Worm (Caenorhabditis elegans) whole organism, L2 larva: Measurements from ENCODE around the gene C06G3.3.

Experiments
- C34F6.9 ChIP-seq: fragments of 150-350 bp; optimal IDR thresholded peaks from 2 replicates; lab custom pipeline; 2014; ENCODE audit warnings: missing biosample characterization, missing genetic modification characterization
- F13H6.1 ChIP-seq: sonication (generic microtip); optimal IDR thresholded peaks from 2 replicates; lab custom pipeline; 2016; ENCODE audit warnings: missing genetic modification characterization, missing compliant biosample characterization
- Y55F3AM.14 ChIP-seq: fragments of 200-800 bp; sonication (Bioruptor generic); optimal IDR thresholded peaks from 2 replicates; lab custom pipeline; 2018; ENCODE audit warnings: mild to moderate bottlenecking, missing genetic modification characterization, missing compliant biosample characterization
- alr-1 ChIP-seq: fragments of 150-350 bp; optimal IDR thresholded peaks from 2 replicates; lab custom pipeline; 2014; ENCODE audit warnings: missing biosample characterization, missing genetic modification characterization
- aly-2 ChIP-seq: fragments of 150-350 bp; optimal IDR thresholded peaks from 2 replicates; lab custom pipeline; 2014; ENCODE audit warnings: missing biosample characterization, missing genetic modification characterization
- ama-1 ChIP-seq: fragments of 150-350 bp; optimal IDR thresholded peaks from 2 replicates; lab custom pipeline; 2018; ENCODE audit warnings: inconsistent platforms
- ceh-16 ChIP-seq: fragments of 150-350 bp; optimal IDR thresholded peaks from 2 replicates; lab custom pipeline; 2014; ENCODE audit warnings: missing biosample characterization, missing genetic modification characterization
- crh-2 ChIP-seq: sonication (generic microtip); optimal IDR thresholded peaks from 2 replicates; lab custom pipeline; 2017; ENCODE audit warnings: missing biosample characterization, missing genetic modification characterization
- dmd-4 ChIP-seq: sonication (generic microtip); optimal IDR thresholded peaks from 2 replicates; lab custom pipeline; 2017; ENCODE audit warnings: missing biosample characterization, missing genetic modification characterization
- egl-27 ChIP-seq: sonication (generic microtip); optimal IDR thresholded peaks from 3 replicates; lab custom pipeline; 2017; ENCODE audit warnings: missing biosample characterization, missing genetic modification reagents, missing genetic modification characterization
- elt-1 ChIP-seq: fragments of 150-350 bp; optimal IDR thresholded peaks from 2 replicates; lab custom pipeline; 2014; ENCODE audit warnings: missing biosample characterization, missing genetic modification characterization
- elt-3 ChIP-seq: sonication (generic microtip); optimal IDR thresholded peaks from 2 replicates; lab custom pipeline; 2017; ENCODE audit warnings: missing biosample characterization, missing genetic modification characterization
- fos-1 ChIP-seq: fragments of 150-350 bp; optimal IDR thresholded peaks from 2 replicates; lab custom pipeline; 2014; ENCODE audit warnings: missing biosample characterization, missing genetic modification characterization
- gmeb-1 ChIP-seq: fragments of 150-350 bp; optimal IDR thresholded peaks from 2 replicates; lab custom pipeline; 2014; ENCODE audit warnings: missing biosample characterization, missing genetic modification characterization
- lin-11 ChIP-seq: fragments of 150-350 bp; sonication (generic microtip); optimal IDR thresholded peaks from 2 replicates; lab custom pipeline; 2014; ENCODE audit warnings: missing biosample characterization, missing genetic modification characterization, inconsistent platforms, mixed read lengths
- lsy-2 ChIP-seq, 2 experiments: fragments of 150-350 bp in 1 of 2; sonication (generic microtip) in 1 of 2; optimal IDR thresholded peaks; 2 replicates each; lab custom pipeline; 2014 to 2017; ENCODE audit warnings: missing biosample characterization in 2 of 2, missing genetic modification characterization in 2 of 2
- mab-5 ChIP-seq: fragments of 150-350 bp; optimal IDR thresholded peaks from 2 replicates; lab custom pipeline; 2014; ENCODE audit warnings: missing biosample characterization, missing genetic modification characterization
- mbf-1 ChIP-seq: sonication (generic microtip); optimal IDR thresholded peaks from 2 replicates; lab custom pipeline; 2017; ENCODE audit warnings: missing biosample characterization, missing genetic modification characterization
- mdl-1 ChIP-seq, 2 experiments: fragments of 150-350 bp in 1 of 2; sonication (generic microtip) in 1 of 2; optimal IDR thresholded peaks; 2 replicates each; lab custom pipeline; 2017; ENCODE audit warnings: missing biosample characterization in 2 of 2, missing genetic modification characterization in 2 of 2
- nhr-11 ChIP-seq: fragments of 150-350 bp; optimal IDR thresholded peaks from 2 replicates; lab custom pipeline; 2014; ENCODE audit warnings: missing biosample characterization, missing genetic modification characterization
- nhr-129 ChIP-seq: fragments of 150-350 bp; optimal IDR thresholded peaks from 2 replicates; lab custom pipeline; 2014; ENCODE audit warnings: missing biosample characterization, missing genetic modification characterization
- nhr-25 ChIP-seq: fragments of 150-350 bp; sonication (generic microtip); optimal IDR thresholded peaks from 3 replicates; lab custom pipeline; 2014; ENCODE audit warnings: missing biosample characterization, missing genetic modification characterization
- nhr-6 ChIP-seq: fragments of 150-350 bp; optimal IDR thresholded peaks from 2 replicates; lab custom pipeline; 2014; ENCODE audit warnings: missing biosample characterization, missing genetic modification characterization
- nhr-77 ChIP-seq: fragments of 150-350 bp; optimal IDR thresholded peaks from 2 replicates; lab custom pipeline; 2014; ENCODE audit warnings: missing biosample characterization, missing genetic modification characterization
- peb-1 ChIP-seq: fragments of 150-350 bp; optimal IDR thresholded peaks from 2 replicates; lab custom pipeline; 2014; ENCODE audit warnings: missing biosample characterization, missing genetic modification characterization
- sem-4 ChIP-seq: fragments of 150-350 bp; optimal IDR thresholded peaks from 2 replicates; lab custom pipeline; 2014; ENCODE audit warnings: missing biosample characterization, missing genetic modification reagents, missing genetic modification characterization
- sma-3 ChIP-seq: sonication (generic microtip); optimal IDR thresholded peaks from 2 replicates; lab custom pipeline; 2016; ENCODE audit warnings: missing genetic modification reagents, missing genetic modification characterization, missing compliant biosample characterization
- sma-9 ChIP-seq, 2 experiments: fragments of 150-350 bp in 1 of 2; sonication (generic microtip) in 1 of 2; optimal IDR thresholded peaks; 2 replicates each; lab custom pipeline; 2014 to 2016; ENCODE audit warnings: missing genetic modification characterization in 2 of 2, mild to moderate bottlenecking in 1 of 2, missing biosample characterization in 1 of 2, missing compliant biosample characterization in 1 of 2, missing genetic modification reagents in 1 of 2, moderate library complexity in 1 of 2
- zag-1 ChIP-seq: fragments of 150-350 bp; optimal IDR thresholded peaks from 2 replicates; lab custom pipeline; 2014; ENCODE audit warnings: missing biosample characterization, missing genetic modification characterization

Gene C06G3.3

DNA sequence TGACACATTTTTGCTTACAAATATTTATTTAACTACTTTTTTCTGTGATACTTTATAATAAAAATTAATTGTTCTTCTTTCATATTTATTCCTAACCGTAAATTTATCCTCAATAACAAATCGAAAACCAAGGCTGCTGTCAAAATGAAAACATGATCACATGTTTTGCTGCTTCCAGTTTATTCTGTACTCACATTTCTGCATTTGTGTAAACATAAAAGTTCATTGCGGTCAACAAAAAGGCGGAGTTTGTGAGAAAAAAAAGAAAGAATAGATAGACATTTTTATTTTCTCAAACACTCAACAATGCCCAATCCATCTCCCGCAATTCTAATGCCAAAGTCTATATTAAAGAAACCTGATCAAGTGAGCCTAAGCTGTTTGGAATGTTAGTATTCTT is at the start of gene C06G3.3:
Gene C06G3.3 (plus strand): TSS at position 301 of the 400 bp plus-strand sequence.
- TF ChIP-seq elt-3 (tag; lab: Kevin White, UChicago) (no peak), mdl-1 (tag; optimal IDR thresholded peaks at IDR 0.05; lab: Kevin White, UChicago) (no peak), nhr-25 (tag; lab: Kevin White, UChicago) (no peak), egl-27 (tag; lab: Kevin White, UChicago) (no peak), nhr-129 (peak; percentile 3)
- TF ChIP-seq, all 48 proteins: peak for 1

DNA sequence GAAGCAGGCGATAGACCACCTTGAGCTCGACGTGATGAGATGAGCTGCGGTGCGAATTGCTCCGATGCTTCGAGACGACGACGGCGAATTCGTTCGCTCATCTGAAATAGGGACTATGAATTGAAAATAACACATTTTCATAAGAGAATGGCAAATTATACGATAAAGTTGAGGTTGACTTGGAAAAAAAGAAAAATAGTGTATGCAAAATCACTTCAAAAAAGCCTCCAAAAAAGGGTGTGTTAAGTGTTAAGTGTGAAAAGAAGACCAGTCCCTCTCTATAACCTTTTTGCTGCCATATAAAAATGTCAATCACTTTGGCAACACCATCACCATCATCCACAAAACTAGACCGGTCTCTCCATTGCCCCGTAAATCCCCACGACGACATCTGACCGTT is 49.1 kb upstream of the C06G3.3 start, which contains the start of gene prkl-1:
Gene prkl-1 (minus strand): TSS at position 101 of the 400 bp plus-strand sequence.
- TF ChIP-seq sma-3 (GFP tag; lab: Kevin White, UChicago) (no peak), nhr-77 (tag; lab: Kevin White, UChicago) (no peak), F13H6.1 (tag; lab: Kevin White, UChicago) (no peak)
- TF ChIP-seq, all 48 proteins: peak for 0

DNA sequence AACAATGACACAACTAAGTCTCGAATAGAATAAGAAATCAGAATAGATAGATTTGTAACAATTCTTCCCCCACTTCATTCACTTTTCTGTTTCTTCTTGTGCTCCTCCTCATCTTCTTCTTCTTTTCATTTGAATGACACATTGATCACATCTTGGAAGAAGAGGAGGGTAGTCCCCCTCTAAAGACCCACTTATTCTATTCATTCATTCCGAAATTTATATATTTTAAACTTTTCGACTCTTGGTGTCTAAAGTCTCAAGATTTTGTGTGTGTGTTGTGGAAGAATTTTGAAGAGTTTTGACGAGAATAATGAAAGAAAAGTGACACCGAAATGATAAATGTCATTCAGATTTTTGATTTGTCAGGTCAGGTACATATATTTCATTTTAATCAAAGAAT is 44.9 kb upstream of the C06G3.3 start:
- TF ChIP-seq sma-3 (GFP tag; lab: Kevin White, UChicago) (no peak), peb-1 (tag; lab: Kevin White, UChicago) (no peak), mdl-1 (tag; optimal IDR thresholded peaks at IDR 0.05; lab: Kevin White, UChicago) (no peak), F13H6.1 (tag; lab: Kevin White, UChicago) (no peak), egl-27 (tag; lab: Kevin White, UChicago) (no peak), alr-1 (tag; lab: Kevin White, UChicago) (no peak), nhr-11 (no peak)

DNA sequence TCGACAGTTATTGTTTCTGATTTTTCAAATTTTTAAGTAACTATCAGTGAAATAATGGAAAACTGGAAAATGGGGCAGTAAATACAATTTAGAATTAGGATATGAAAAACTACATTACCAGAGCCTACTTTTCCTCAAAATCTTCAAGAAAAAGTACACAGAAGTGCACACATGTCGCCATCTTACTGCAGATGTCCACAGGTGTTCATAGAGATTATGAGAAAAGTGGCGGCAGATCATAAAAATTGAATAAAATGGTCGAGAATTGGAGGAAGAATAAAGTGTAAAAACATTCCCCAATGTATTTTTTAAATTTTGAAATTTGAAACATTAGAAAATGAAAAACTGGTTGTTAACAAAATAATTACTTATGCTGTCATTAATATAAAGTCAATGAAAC is 38.0 kb upstream of the C06G3.3 start:
- no peak for TF ChIP-seq sma-9 (GFP tag; optimal IDR thresholded peaks at IDR 0.05; lab: Kevin White, UChicago)
- no peak for TF ChIP-seq sma-9 (tag; optimal IDR thresholded peaks at IDR 0.05; lab: Kevin White, UChicago)
- TF ChIP-seq fos-1 (tag; lab: Kevin White, UChicago), result no peak
- no peak for TF ChIP-seq dmd-4 (tag; lab: Kevin White, UChicago)
- TF ChIP-seq egl-27 (tag; lab: Kevin White, UChicago), result no peak
- TF ChIP-seq crh-2 (tag; lab: Kevin White, UChicago), result no peak
- TF ChIP-seq lsy-2 (tag; optimal IDR thresholded peaks at IDR 0.05; lab: Kevin White, UChicago), result no peak
- no peak for TF ChIP-seq mab-5 (tag; lab: Kevin White, UChicago)
- no peak for TF ChIP-seq alr-1 (tag; lab: Kevin White, UChicago)
- TF ChIP-seq nhr-129, result no peak
- no peak for TF ChIP-seq nhr-77 (tag; lab: Kevin White, UChicago)
- TF ChIP-seq elt-3 (tag; lab: Kevin White, UChicago), result no peak
- TF ChIP-seq zag-1, result no peak
- no peak for TF ChIP-seq peb-1 (tag; lab: Kevin White, UChicago)
- TF ChIP-seq Y55F3AM.14 (GFP tag; lab: Kevin White, UChicago), result no peak
- no peak for TF ChIP-seq nhr-6
- TF ChIP-seq aly-2 (tag; lab: Kevin White, UChicago), result no peak
- TF ChIP-seq ama-1 (lab: Kevin White, UChicago), result no peak

DNA sequence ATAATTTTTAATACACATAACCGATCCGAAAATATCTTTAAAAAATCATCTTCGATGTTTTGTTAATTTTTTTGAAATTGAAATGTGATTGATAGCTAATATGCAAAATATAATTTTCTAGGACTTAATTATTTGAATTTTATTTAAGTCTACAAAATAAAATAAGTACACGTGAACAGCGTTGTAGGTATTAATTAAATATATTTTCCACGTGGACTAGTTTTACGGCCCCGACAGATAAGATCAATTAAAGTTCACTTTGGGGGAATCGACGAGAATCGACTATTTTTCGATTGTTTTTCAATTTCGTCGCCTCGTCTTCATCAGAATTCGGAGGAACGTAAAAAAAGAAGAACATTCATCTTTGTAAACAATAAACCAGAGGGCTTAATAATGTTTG is 36.7 kb upstream of the C06G3.3 start, which contains the start of gene C25A8.5:
Gene C25A8.5 (plus strand): TSS at position 301 of the 400 bp plus-strand sequence.
- no peak for TF ChIP-seq alr-1 (tag; lab: Kevin White, UChicago)
- TF ChIP-seq sma-3 (GFP tag; lab: Kevin White, UChicago), result no peak
- TF ChIP-seq zag-1, result no peak
- TF ChIP-seq ama-1 (lab: Kevin White, UChicago), result no peak
- no peak for TF ChIP-seq egl-27 (tag; lab: Kevin White, UChicago)
- no peak for TF ChIP-seq C34F6.9 (tag; lab: Kevin White, UChicago)
- no peak for TF ChIP-seq nhr-11
- TF ChIP-seq mbf-1 (tag; lab: Kevin White, UChicago), result no peak
- TF ChIP-seq sem-4 (tag; lab: Kevin White, UChicago), result no peak
- TF ChIP-seq, all 48 proteins: peak for 0

DNA sequence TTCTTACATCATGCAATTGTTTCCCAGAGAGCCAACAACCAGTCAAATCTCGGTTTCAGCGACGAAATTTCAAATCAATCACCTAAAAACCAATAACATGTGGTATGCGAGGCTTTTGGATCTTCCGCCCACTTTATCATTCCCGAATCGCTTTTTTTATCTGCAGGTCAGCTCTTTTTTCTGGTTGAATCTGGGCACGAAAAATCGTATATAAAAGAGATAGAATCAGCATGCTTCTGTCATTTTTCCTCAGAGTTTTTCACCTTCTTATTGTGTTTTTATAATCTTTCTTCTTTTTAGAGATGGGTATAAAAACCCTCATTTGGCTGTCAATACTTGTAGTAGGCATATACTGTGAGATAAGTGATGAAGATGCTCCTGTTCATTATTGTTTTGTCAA is 32.6 kb upstream of the C06G3.3 start, which contains the start of gene cht-3:
Gene cht-3 (plus strand): TSS at position 301 of the 400 bp plus-strand sequence.
- TF ChIP-seq F13H6.1 (tag; lab: Kevin White, UChicago), result no peak
- no peak for TF ChIP-seq gmeb-1 (tag; lab: Kevin White, UChicago)
- TF ChIP-seq mbf-1 (tag; lab: Kevin White, UChicago), result no peak
- TF ChIP-seq peb-1 (tag; lab: Kevin White, UChicago), result no peak
- TF ChIP-seq nhr-6, result no peak
- TF ChIP-seq zag-1, result no peak
- TF ChIP-seq elt-1, result no peak
- TF ChIP-seq lin-11 (tag; lab: Kevin White, UChicago), result no peak
- no peak for TF ChIP-seq nhr-129
- no peak for TF ChIP-seq ceh-16 (tag; lab: Kevin White, UChicago)
